Worm (Caenorhabditis elegans) whole organism, L3 larva: ENCODE data around the gene clik-1.

Source experiments
- R02D3.7 ChIP-seq: fragments of 150-350 bp; optimal IDR thresholded peaks from 2 replicates; lab custom pipeline; 2014; ENCODE audit warnings: missing biosample characterization, missing genetic modification characterization
- ZK546.5 ChIP-seq: sonication (generic microtip); optimal IDR thresholded peaks from 2 replicates; lab custom pipeline; 2017; ENCODE audit warnings: missing biosample characterization, missing genetic modification characterization
- aly-2 ChIP-seq: fragments of 150-350 bp; optimal IDR thresholded peaks from 2 replicates; lab custom pipeline; 2014; ENCODE audit warnings: missing biosample characterization, missing genetic modification characterization
- ama-1 ChIP-seq: fragments of 150-350 bp; optimal IDR thresholded peaks from 2 replicates; lab custom pipeline; 2018
- ceh-28 ChIP-seq: fragments of 150-350 bp; optimal IDR thresholded peaks from 2 replicates; lab custom pipeline; 2014; ENCODE audit warnings: missing biosample characterization, missing genetic modification reagents, missing genetic modification characterization
- ceh-9 ChIP-seq: sonication (generic microtip); optimal IDR thresholded peaks from 2 replicates; lab custom pipeline; 2018; ENCODE audit warnings: missing biosample characterization, missing genetic modification characterization
- daf-12 ChIP-seq: fragments of 150-350 bp; optimal IDR thresholded peaks from 2 replicates; lab custom pipeline; 2014; ENCODE audit warnings: missing biosample characterization, missing genetic modification reagents, missing genetic modification characterization
- egl-27 ChIP-seq: sonication (generic microtip); optimal IDR thresholded peaks from 4 replicates; lab custom pipeline; 2017; ENCODE audit warnings: missing biosample characterization, missing genetic modification reagents, missing genetic modification characterization
- egl-5 ChIP-seq: fragments of 150-350 bp; optimal IDR thresholded peaks from 2 replicates; lab custom pipeline; 2017; ENCODE audit warnings: missing biosample characterization, missing genetic modification reagents, missing genetic modification characterization, inconsistent platforms
- elt-1 ChIP-seq: fragments of 150-350 bp; optimal IDR thresholded peaks from 2 replicates; lab custom pipeline; 2014; ENCODE audit warnings: missing biosample characterization, missing genetic modification characterization
- elt-2 ChIP-seq: sonication (generic microtip); optimal IDR thresholded peaks from 2 replicates; lab custom pipeline; 2016; ENCODE audit warnings: missing genetic modification reagents, mild to moderate bottlenecking, missing genetic modification characterization, missing compliant biosample characterization
- eor-1 ChIP-seq, 2 experiments: fragments of 150-350 bp; optimal IDR thresholded peaks; 2 replicates each; lab custom pipeline; 2014 to 2018; ENCODE audit warnings: missing biosample characterization in 2 of 2, missing genetic modification characterization in 2 of 2
- fkh-10 ChIP-seq: sonication (generic microtip); optimal IDR thresholded peaks from 2 replicates; lab custom pipeline; 2017; ENCODE audit warnings: missing biosample characterization, missing genetic modification reagents, missing genetic modification characterization
- fkh-2 ChIP-seq: fragments of 150-350 bp; optimal IDR thresholded peaks from 2 replicates; lab custom pipeline; 2014; ENCODE audit warnings: missing biosample characterization, missing genetic modification reagents, missing genetic modification characterization
- fos-1 ChIP-seq: fragments of 150-350 bp; optimal IDR thresholded peaks from 2 replicates; lab custom pipeline; 2014; ENCODE audit warnings: missing biosample characterization, missing genetic modification characterization
- hmg-11 ChIP-seq: sonication (generic microtip); optimal IDR thresholded peaks from 2 replicates; lab custom pipeline; 2016; ENCODE audit warnings: missing genetic modification characterization, missing compliant biosample characterization
- jun-1 ChIP-seq: fragments of 150-350 bp; optimal IDR thresholded peaks from 2 replicates; lab custom pipeline; 2014; ENCODE audit warnings: missing biosample characterization, missing genetic modification reagents, missing genetic modification characterization
- lin-15B ChIP-seq: fragments of 150-350 bp; optimal IDR thresholded peaks from 2 replicates; lab custom pipeline; 2014; ENCODE audit warnings: missing biosample characterization, missing genetic modification characterization
- lin-39 ChIP-seq: fragments of 150-350 bp; optimal IDR thresholded peaks from 2 replicates; lab custom pipeline; 2018; ENCODE audit warnings: missing biosample characterization, missing genetic modification reagents, missing genetic modification characterization
- lsy-12 ChIP-seq: sonication (generic microtip); optimal IDR thresholded peaks from 2 replicates; lab custom pipeline; 2016; ENCODE audit warnings: mild to moderate bottlenecking, missing genetic modification characterization, missing compliant biosample characterization
- mdl-1 ChIP-seq: fragments of 150-350 bp; optimal IDR thresholded peaks from 2 replicates; lab custom pipeline; 2014; ENCODE audit warnings: missing biosample characterization, missing genetic modification characterization
- mml-1 ChIP-seq: fragments of 150-350 bp; sonication (generic microtip); optimal IDR thresholded peaks from 3 replicates; lab custom pipeline; 2014; ENCODE audit warnings: missing biosample characterization, missing genetic modification characterization
- nfya-1 ChIP-seq: sonication (generic microtip); optimal IDR thresholded peaks from 2 replicates; lab custom pipeline; 2017; ENCODE audit warnings: missing genetic modification characterization, mild to moderate bottlenecking, missing compliant biosample characterization, antibody characterized with exemption, moderate library complexity; ENCODE audit not compliant: insufficient read depth
- nhr-11 ChIP-seq: fragments of 150-350 bp; optimal IDR thresholded peaks from 2 replicates; lab custom pipeline; 2014; ENCODE audit warnings: missing biosample characterization, missing genetic modification characterization
- nhr-23 ChIP-seq: fragments of 150-350 bp; optimal IDR thresholded peaks from 2 replicates; lab custom pipeline; 2014; ENCODE audit warnings: missing biosample characterization, missing genetic modification reagents, missing genetic modification characterization
- nhr-237 ChIP-seq: fragments of 150-350 bp; optimal IDR thresholded peaks from 2 replicates; lab custom pipeline; 2014; ENCODE audit warnings: missing biosample characterization, missing genetic modification characterization
- nhr-25 ChIP-seq: sonication (generic microtip); optimal IDR thresholded peaks from 2 replicates; lab custom pipeline; 2017; ENCODE audit warnings: missing biosample characterization, missing genetic modification characterization
- nhr-28 ChIP-seq: fragments of 150-350 bp; optimal IDR thresholded peaks from 2 replicates; lab custom pipeline; 2014; ENCODE audit warnings: missing biosample characterization, missing genetic modification characterization
- nhr-43 ChIP-seq: sonication (generic microtip); optimal IDR thresholded peaks from 2 replicates; lab custom pipeline; 2016; ENCODE audit warnings: mild to moderate bottlenecking, missing genetic modification characterization, missing compliant biosample characterization; ENCODE audit not compliant: poor library complexity, severe bottlenecking
- nhr-67 ChIP-seq: fragments of 150-350 bp; optimal IDR thresholded peaks from 2 replicates; lab custom pipeline; 2014; ENCODE audit warnings: missing biosample characterization, missing genetic modification characterization
- nhr-76 ChIP-seq: fragments of 150-350 bp; sonication (generic microtip); optimal IDR thresholded peaks from 5 replicates; lab custom pipeline; 2014; ENCODE audit warnings: missing biosample characterization, missing genetic modification characterization
- nhr-77 ChIP-seq: fragments of 150-350 bp; optimal IDR thresholded peaks from 2 replicates; lab custom pipeline; 2014; ENCODE audit warnings: missing biosample characterization, missing genetic modification characterization
- sea-2 ChIP-seq: fragments of 150-350 bp; sonication (generic microtip); optimal IDR thresholded peaks from 4 replicates; lab custom pipeline; 2014; ENCODE audit warnings: missing biosample characterization, missing genetic modification reagents, missing genetic modification characterization
- snpc-4 ChIP-seq: fragments of 150-350 bp; optimal IDR thresholded peaks from 2 replicates; lab custom pipeline; 2014; ENCODE audit warnings: missing biosample characterization, missing genetic modification characterization
- tbx-2 ChIP-seq: sonication (generic microtip); optimal IDR thresholded peaks from 2 replicates; lab custom pipeline; 2016; ENCODE audit warnings: mild to moderate bottlenecking, missing genetic modification characterization, missing compliant biosample characterization
- unc-39 ChIP-seq: sonication (generic microtip); optimal IDR thresholded peaks from 4 replicates; lab custom pipeline; 2017; ENCODE audit warnings: missing biosample characterization, missing genetic modification characterization
- unc-62 ChIP-seq: fragments of 150-350 bp; sonication (generic microtip); optimal IDR thresholded peaks from 4 replicates; lab custom pipeline; 2014; ENCODE audit warnings: missing biosample characterization, missing genetic modification reagents, missing genetic modification characterization
- ztf-11 ChIP-seq: fragments of 150-350 bp; optimal IDR thresholded peaks from 2 replicates; lab custom pipeline; 2014; ENCODE audit warnings: missing biosample characterization, missing genetic modification characterization
- ztf-4 ChIP-seq: fragments of 150-350 bp; optimal IDR thresholded peaks from 2 replicates; lab custom pipeline; 2014; ENCODE audit warnings: missing biosample characterization, missing genetic modification characterization

clik-1 gene

ce11 chrV:6784853-6785492 is 16.4 kb upstream of the clik-1 start, which contains the start of the genes spn-4 and spe-39 (continued):
- TF ChIP-seq elt-2 (tag; lab: Kevin White, UChicago): peak; percentile 32
- TF ChIP-seq nhr-237 (tag; lab: Kevin White, UChicago): no peak
- TF ChIP-seq nhr-67 (tag; lab: Kevin White, UChicago): peak; percentile 28
- no peak for TF ChIP-seq jun-1 (tag; lab: Kevin White, UChicago)
- peak; percentile 10 for TF ChIP-seq lsy-12 (tag; lab: Kevin White, UChicago)
- TF ChIP-seq ceh-28: no peak
- no peak for TF ChIP-seq unc-62 (GFP tag; lab: Kevin White, UChicago)
- TF ChIP-seq fos-1: no peak
- peak; percentile 77 for TF ChIP-seq nhr-43 (tag; lab: Kevin White, UChicago)
- no peak for TF ChIP-seq ztf-4 (tag; lab: Kevin White, UChicago)
- no peak for TF ChIP-seq unc-39 (tag; lab: Kevin White, UChicago)
- peak; percentile 66 for TF ChIP-seq R02D3.7 (tag; lab: Kevin White, UChicago)
- TF ChIP-seq sea-2 (GFP tag; lab: Kevin White, UChicago): no peak
- no peak for TF ChIP-seq ceh-9
- no peak for TF ChIP-seq eor-1 (tag; optimal IDR thresholded peaks at IDR 0.05; lab: Kevin White, UChicago)
- no peak for TF ChIP-seq aly-2 (tag; lab: Kevin White, UChicago)
- no peak for TF ChIP-seq mml-1 (tag; lab: Kevin White, UChicago)
- no peak for TF ChIP-seq ztf-11 (tag; lab: Kevin White, UChicago)
- TF ChIP-seq mdl-1 (tag; lab: Kevin White, UChicago): no peak
- TF ChIP-seq hmg-11 (tag; lab: Kevin White, UChicago): peak; percentile 92
- TF ChIP-seq lin-15B (tag; lab: Kevin White, UChicago): peak; percentile 55
- peak; percentile 51 for TF ChIP-seq nhr-76 (tag; lab: Kevin White, UChicago)
- no peak for TF ChIP-seq nhr-28 (tag; lab: Kevin White, UChicago)

ce11 chrV:6783044-6783625 is 14.6 kb upstream of the clik-1 start:
- no peak for TF ChIP-seq hmg-11 (tag; lab: Kevin White, UChicago)
- TF ChIP-seq egl-5 (tag; lab: Kevin White, UChicago): no peak
- no peak for TF ChIP-seq ZK546.5 (tag; lab: Kevin White, UChicago)
- TF ChIP-seq nhr-25 (tag; lab: Kevin White, UChicago): no peak
- no peak for TF ChIP-seq nhr-11 (tag; lab: Kevin White, UChicago)
- no peak for TF ChIP-seq nhr-77
- TF ChIP-seq ztf-11 (tag; lab: Kevin White, UChicago): no peak
- TF ChIP-seq fkh-2 (tag; lab: Kevin White, UChicago): no peak
- no peak for TF ChIP-seq fkh-10 (GFP tag; lab: Kevin White, UChicago)
- TF ChIP-seq daf-12: no peak
- no peak for TF ChIP-seq ama-1 (lab: Kevin White, UChicago)
- no peak for TF ChIP-seq mml-1 (tag; lab: Kevin White, UChicago)
- TF ChIP-seq nhr-67 (tag; lab: Kevin White, UChicago): no peak
- TF ChIP-seq elt-1 (tag; lab: Kevin White, UChicago): no peak
- TF ChIP-seq tbx-2: no peak
- no peak for TF ChIP-seq mdl-1 (tag; lab: Kevin White, UChicago)
- no peak for TF ChIP-seq snpc-4 (tag; lab: Kevin White, UChicago)
- TF ChIP-seq sea-2 (GFP tag; lab: Kevin White, UChicago): no peak
- no peak for TF ChIP-seq lsy-12 (tag; lab: Kevin White, UChicago)
- TF ChIP-seq, all 47 proteins: peak for 0

ce11 chrV:6782260-6782659 is 13.7 kb upstream of the clik-1 start:
- TF ChIP-seq hmg-11 (tag; lab: Kevin White, UChicago) (no peak), snpc-4 (tag; lab: Kevin White, UChicago) (no peak), lin-39 (tag; lab: Kevin White, UChicago) (no peak), sea-2 (GFP tag; lab: Kevin White, UChicago) (no peak)

ce11 chrV:6780676-6781075 is 12.1 kb upstream of the clik-1 start:
- TF ChIP-seq fkh-10 (GFP tag; lab: Kevin White, UChicago) (no peak), ztf-4 (tag; lab: Kevin White, UChicago) (no peak), nfya-1 (no peak), egl-5 (tag; lab: Kevin White, UChicago) (no peak), fkh-2 (tag; lab: Kevin White, UChicago) (no peak), nhr-77 (no peak), ztf-11 (tag; lab: Kevin White, UChicago) (no peak), lin-39 (tag; lab: Kevin White, UChicago) (no peak), egl-27 (tag; lab: Kevin White, UChicago) (no peak), unc-62 (GFP tag; lab: Kevin White, UChicago) (no peak), tbx-2 (no peak), elt-2 (tag; lab: Kevin White, UChicago) (no peak), hmg-11 (tag; lab: Kevin White, UChicago) (no peak), nhr-23 (no peak)
